Worm (Caenorhabditis elegans) whole organism, mixed stage, embryonic: Measurements from ENCODE around the gene srw-144.

Experiments used
- ces-1 ChIP-seq: fragments of 150-350 bp; optimal IDR thresholded peaks from 2 replicates; lab custom pipeline; 2014; ENCODE audit warnings: missing biosample characterization, missing genetic modification reagents, missing genetic modification characterization
- elt-3 ChIP-seq: fragments of 150-350 bp; optimal IDR thresholded peaks from 2 replicates; lab custom pipeline; 2014; ENCODE audit warnings: missing biosample characterization, missing genetic modification characterization
- nhr-28 ChIP-seq: fragments of 150-350 bp; optimal IDR thresholded peaks from 2 replicates; lab custom pipeline; 2014; ENCODE audit warnings: missing biosample characterization, missing genetic modification characterization
- unc-120 ChIP-seq: sonication (generic microtip); optimal IDR thresholded peaks from 2 replicates; lab custom pipeline; 2017; ENCODE audit warnings: missing genetic modification characterization, missing compliant biosample characterization; ENCODE audit not compliant: poor library complexity, severe bottlenecking
- unc-39 ChIP-seq: fragments of 150-350 bp; optimal IDR thresholded peaks from 2 replicates; lab custom pipeline; 2014; ENCODE audit warnings: missing biosample characterization, missing genetic modification characterization
- unc-62 ChIP-seq: fragments of 150-350 bp; optimal IDR thresholded peaks from 2 replicates; lab custom pipeline; 2014; ENCODE audit warnings: missing biosample characterization, missing genetic modification reagents, missing genetic modification characterization

DNA sequence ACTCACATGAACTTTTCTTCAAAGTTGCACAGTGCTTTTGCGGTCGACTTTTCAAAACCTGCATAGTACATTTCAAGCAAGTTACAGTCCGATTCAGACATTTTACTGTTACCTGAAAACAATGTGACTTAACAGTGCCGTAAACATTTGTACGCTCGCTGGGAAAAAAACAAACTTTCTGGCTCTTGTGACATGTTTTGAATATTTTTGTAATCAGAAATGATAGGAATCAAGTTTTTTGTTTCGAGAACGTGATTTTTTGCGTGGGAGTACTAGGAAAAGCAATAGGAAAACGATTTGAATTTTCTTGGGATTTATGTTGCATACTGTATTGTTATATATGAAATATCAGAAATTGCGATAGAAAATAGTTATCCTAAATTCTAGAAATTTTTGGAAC, 35.3 kb upstream of the srw-144 start, which contains the start of gene srw-120:
- TF ChIP-seq unc-39 (tag; lab: Kevin White, UChicago), result no peak
- no peak for TF ChIP-seq unc-120
- TF ChIP-seq elt-3 (tag; lab: Kevin White, UChicago), result no peak
- TF ChIP-seq unc-62 (GFP tag; lab: Kevin White, UChicago), result no peak
- TF ChIP-seq ces-1, result no peak
- TF ChIP-seq nhr-28, result no peak
